Fruit fly (Drosophila melanogaster) whole organism, prepupa: ENCODE data around the gene CG13896.
A peak's percentile ranks its signal among the peaks of the same experiment; 100 is the strongest.

Source experiments
- Blimp-1 ChIP-seq: fragments of 200-800 bp; sonication (Bioruptor generic); optimal IDR thresholded peaks from 3 replicates; lab custom pipeline; 2017; ENCODE audit warnings: missing biosample characterization, missing genetic modification characterization, mild to moderate bottlenecking, moderate library complexity, missing genetic modification reagents
- CG10631 ChIP-seq: fragments of 200-800 bp; sonication (Bioruptor generic); optimal IDR thresholded peaks from 2 replicates; lab custom pipeline; 2016; ENCODE audit warnings: missing biosample characterization, missing genetic modification characterization
- CG11294 ChIP-seq: fragments of 200-800 bp; sonication (Bioruptor generic); IDR thresholded peaks from 2 replicates; pipeline ENCODE4 v1.3.6; 2022; ENCODE audit warnings: missing biosample characterization, missing genetic modification characterization
- CG11762 ChIP-seq: fragments of 200-800 bp; sonication (Bioruptor generic); optimal IDR thresholded peaks from 3 replicates; lab custom pipeline; 2016; ENCODE audit warnings: missing biosample characterization, missing genetic modification characterization; ENCODE audit not compliant: insufficient read depth
- CG15336 ChIP-seq: fragments of 200-800 bp; sonication (Bioruptor generic); IDR thresholded peaks from 2 replicates; pipeline ENCODE4 v1.3.6; 2022; ENCODE audit warnings: missing biosample characterization, missing genetic modification characterization
- CG1621 ChIP-seq: fragments of 200-800 bp; sonication (Bioruptor generic); optimal IDR thresholded peaks from 3 replicates; lab custom pipeline; 2018; ENCODE audit warnings: missing biosample characterization, mild to moderate bottlenecking, missing genetic modification characterization
- CG16779 ChIP-seq: fragments of 200-800 bp; sonication (Bioruptor generic); optimal IDR thresholded peaks from 3 replicates; lab custom pipeline; 2017; ENCODE audit warnings: missing biosample characterization, mild to moderate bottlenecking, missing genetic modification characterization
- CG3032 ChIP-seq: fragments of 200-800 bp; optimal IDR thresholded peaks from 2 replicates; lab custom pipeline; 2019; ENCODE audit warnings: missing biosample characterization, mild to moderate bottlenecking, missing genetic modification characterization, moderate library complexity
- CG31627 ChIP-seq: fragments of 200-800 bp; sonication (Bioruptor generic); optimal IDR thresholded peaks from 3 replicates; lab custom pipeline; 2016; ENCODE audit warnings: missing biosample characterization, missing genetic modification characterization
- CG32006 ChIP-seq: fragments of 200-800 bp; sonication (Bioruptor generic); optimal IDR thresholded peaks from 3 replicates; lab custom pipeline; 2017; ENCODE audit warnings: missing biosample characterization, mild to moderate bottlenecking, missing genetic modification characterization
- CG34406 ChIP-seq: fragments of 200-800 bp; sonication (Bioruptor generic); optimal IDR thresholded peaks from 3 replicates; lab custom pipeline; 2016; ENCODE audit warnings: missing biosample characterization, missing genetic modification characterization
- CG3919 ChIP-seq: fragments of 200-800 bp; sonication (Bioruptor generic); optimal IDR thresholded peaks from 3 replicates; lab custom pipeline; 2016; ENCODE audit warnings: missing biosample characterization, missing genetic modification characterization
- CG4318 ChIP-seq: fragments of 200-800 bp; sonication (Bioruptor generic); optimal IDR thresholded peaks from 3 replicates; lab custom pipeline; 2017; ENCODE audit warnings: missing biosample characterization, mild to moderate bottlenecking, missing genetic modification characterization
- CG6163 ChIP-seq: fragments of 200-800 bp; sonication (Bioruptor generic); IDR thresholded peaks from 3 replicates; pipeline ENCODE4 v1.3.6; 2022; ENCODE audit warnings: missing biosample characterization, missing genetic modification characterization
- CG6276 ChIP-seq: fragments of 200-800 bp; sonication (Bioruptor generic); optimal IDR thresholded peaks from 2 replicates; lab custom pipeline; 2017; ENCODE audit warnings: missing biosample characterization, mild to moderate bottlenecking, missing genetic modification characterization
- CG6792 ChIP-seq: fragments of 200-800 bp; sonication (Bioruptor generic); optimal IDR thresholded peaks from 3 replicates; lab custom pipeline; 2016; ENCODE audit warnings: missing biosample characterization, missing genetic modification characterization
- CG6808 ChIP-seq: fragments of 200-800 bp; sonication (Bioruptor generic); optimal IDR thresholded peaks from 3 replicates; lab custom pipeline; 2017; ENCODE audit warnings: missing biosample characterization, missing genetic modification characterization, mild to moderate bottlenecking, moderate library complexity, missing genetic modification reagents
- CG6854 ChIP-seq: fragments of 200-800 bp; sonication (Bioruptor generic); optimal IDR thresholded peaks from 2 replicates; lab custom pipeline; 2017; ENCODE audit warnings: missing biosample characterization, mild to moderate bottlenecking, missing genetic modification characterization
- CG7368 ChIP-seq: fragments of 200-800 bp; sonication (Bioruptor generic); optimal IDR thresholded peaks from 3 replicates; lab custom pipeline; 2016; ENCODE audit warnings: missing biosample characterization, missing genetic modification characterization
- CG8119 ChIP-seq: fragments of 200-800 bp; sonication (Bioruptor generic); IDR thresholded peaks from 3 replicates; pipeline ENCODE4 v1.3.6; 2022; ENCODE audit warnings: missing biosample characterization, missing genetic modification characterization
- CG8319 ChIP-seq: fragments of 200-800 bp; sonication (Bioruptor generic); optimal IDR thresholded peaks from 3 replicates; lab custom pipeline; 2016; ENCODE audit warnings: missing biosample characterization, missing genetic modification characterization
- CG9139 ChIP-seq: fragments of 200-800 bp; sonication (Bioruptor generic); optimal IDR thresholded peaks from 3 replicates; lab custom pipeline; 2017; ENCODE audit warnings: missing biosample characterization, mild to moderate bottlenecking, missing genetic modification characterization
- Eip75B ChIP-seq: fragments of 200-800 bp; sonication (Bioruptor generic); optimal IDR thresholded peaks from 3 replicates; lab custom pipeline; 2016; ENCODE audit warnings: missing biosample characterization, missing genetic modification characterization
- Eip93F ChIP-seq: fragments of 200-800 bp; sonication (Bioruptor generic); optimal IDR thresholded peaks from 2 replicates; lab custom pipeline; 2016; ENCODE audit warnings: missing biosample characterization, mild to moderate bottlenecking, missing genetic modification characterization
- Ets21C ChIP-seq: fragments of 200-800 bp; sonication (Bioruptor generic); optimal IDR thresholded peaks from 3 replicates; lab custom pipeline; 2016; ENCODE audit warnings: missing biosample characterization, missing genetic modification characterization
- Ets96B ChIP-seq: fragments of 200-800 bp; optimal IDR thresholded peaks from 2 replicates; lab custom pipeline; 2019; ENCODE audit warnings: missing biosample characterization, mild to moderate bottlenecking, missing genetic modification characterization, moderate library complexity
- Gug ChIP-seq: fragments of 200-800 bp; sonication (Bioruptor generic); IDR thresholded peaks from 2 replicates; pipeline ENCODE4 v1.3.6; 2022; ENCODE audit warnings: missing biosample characterization, missing genetic modification characterization
- Hr39 ChIP-seq: fragments of 200-800 bp; sonication (Bioruptor generic); optimal IDR thresholded peaks from 2 replicates; lab custom pipeline; 2016; ENCODE audit warnings: missing biosample characterization, missing genetic modification characterization
- Hr4 ChIP-seq: fragments of 200-800 bp; sonication (Bioruptor generic); optimal IDR thresholded peaks from 3 replicates; lab custom pipeline; 2016; ENCODE audit warnings: missing biosample characterization, missing genetic modification characterization
- Lpt ChIP-seq: fragments of 200-800 bp; sonication (Bioruptor generic); optimal IDR thresholded peaks from 3 replicates; lab custom pipeline; 2016; ENCODE audit warnings: missing biosample characterization, missing genetic modification characterization
- Met ChIP-seq: fragments of 200-800 bp; sonication (Bioruptor generic); optimal IDR thresholded peaks from 3 replicates; lab custom pipeline; 2016; ENCODE audit warnings: missing biosample characterization, missing genetic modification characterization
- Smox ChIP-seq: fragments of 200-800 bp; sonication (Bioruptor generic); optimal IDR thresholded peaks from 3 replicates; lab custom pipeline; 2016; ENCODE audit warnings: missing biosample characterization, missing genetic modification characterization
- Sox102F ChIP-seq: fragments of 200-800 bp; sonication (Bioruptor generic); optimal IDR thresholded peaks from 2 replicates; lab custom pipeline; 2016; ENCODE audit warnings: missing biosample characterization, mild to moderate bottlenecking, missing genetic modification characterization
- Sox14 ChIP-seq: fragments of 200-800 bp; sonication (Bioruptor generic); optimal IDR thresholded peaks from 3 replicates; lab custom pipeline; 2016; ENCODE audit warnings: missing biosample characterization, missing genetic modification characterization
- Sox15 ChIP-seq: fragments of 200-800 bp; sonication (Bioruptor generic); optimal IDR thresholded peaks from 3 replicates; lab custom pipeline; 2016; ENCODE audit warnings: missing biosample characterization, missing genetic modification characterization
- achi ChIP-seq: fragments of 200-800 bp; sonication (Bioruptor generic); optimal IDR thresholded peaks from 3 replicates; lab custom pipeline; 2016; ENCODE audit warnings: missing biosample characterization, missing genetic modification characterization
- acj6 ChIP-seq: fragments of 200-800 bp; sonication (Bioruptor generic); optimal IDR thresholded peaks from 3 replicates; lab custom pipeline; 2016; ENCODE audit warnings: missing biosample characterization, missing genetic modification characterization
- dac ChIP-seq: fragments of 200-800 bp; sonication (Bioruptor generic); optimal IDR thresholded peaks from 2 replicates; lab custom pipeline; 2017; ENCODE audit warnings: missing biosample characterization, mild to moderate bottlenecking, missing genetic modification characterization
- dsx ChIP-seq: fragments of 200-800 bp; optimal IDR thresholded peaks from 3 replicates; lab custom pipeline; 2019; ENCODE audit warnings: missing biosample characterization, mild to moderate bottlenecking, missing genetic modification characterization, moderate library complexity; ENCODE audit not compliant: poor library complexity, severe bottlenecking
- eg ChIP-seq: fragments of 200-800 bp; sonication (Bioruptor generic); IDR thresholded peaks from 3 replicates; pipeline ENCODE4 v1.3.6; 2022; ENCODE audit warnings: missing biosample characterization, missing genetic modification characterization
- esn ChIP-seq: fragments of 200-800 bp; sonication (Bioruptor generic); optimal IDR thresholded peaks from 2 replicates; lab custom pipeline; 2016; ENCODE audit warnings: missing biosample characterization, mild to moderate bottlenecking, missing genetic modification characterization, moderate library complexity
- fd59A ChIP-seq: fragments of 200-800 bp; sonication (Bioruptor generic); optimal IDR thresholded peaks from 2 replicates; lab custom pipeline; 2017; ENCODE audit warnings: missing biosample characterization, mild to moderate bottlenecking, missing genetic modification characterization, missing genetic modification reagents
- fd85E ChIP-seq: fragments of 200-800 bp; sonication (Bioruptor generic); optimal IDR thresholded peaks from 3 replicates; lab custom pipeline; 2016; ENCODE audit warnings: missing biosample characterization, missing genetic modification characterization
- fkh ChIP-seq: fragments of 200-800 bp; sonication (Bioruptor generic); optimal IDR thresholded peaks from 3 replicates; lab custom pipeline; 2017; ENCODE audit warnings: missing biosample characterization, mild to moderate bottlenecking, missing genetic modification characterization, moderate library complexity
- lz ChIP-seq: fragments of 200-800 bp; sonication (Bioruptor generic); optimal IDR thresholded peaks from 3 replicates; lab custom pipeline; 2016; ENCODE audit warnings: missing biosample characterization, missing genetic modification characterization
- net ChIP-seq: fragments of 200-800 bp; sonication (Bioruptor generic); optimal IDR thresholded peaks from 3 replicates; lab custom pipeline; 2016; ENCODE audit warnings: missing biosample characterization, missing genetic modification characterization
- pdm3 ChIP-seq: fragments of 200-800 bp; sonication (Bioruptor generic); optimal IDR thresholded peaks from 3 replicates; lab custom pipeline; 2016; ENCODE audit warnings: missing biosample characterization, missing genetic modification characterization
- spab ChIP-seq: fragments of 200-800 bp; sonication (Bioruptor generic); optimal IDR thresholded peaks from 2 replicates; lab custom pipeline; 2017; ENCODE audit warnings: missing biosample characterization, mild to moderate bottlenecking, missing genetic modification characterization, missing genetic modification reagents
- ss ChIP-seq, 2 experiments: fragments of 200-800 bp; sonication (Bioruptor generic); optimal IDR thresholded peaks; 2 replicates in 1 of 2; 3 replicates in 1 of 2; lab custom pipeline; 2017 to 2018; ENCODE audit warnings: mild to moderate bottlenecking in 2 of 2, missing biosample characterization in 2 of 2, missing genetic modification characterization in 2 of 2, moderate library complexity in 1 of 2
- topi ChIP-seq: fragments of 200-800 bp; sonication (Bioruptor generic); optimal IDR thresholded peaks from 3 replicates; lab custom pipeline; 2016; ENCODE audit warnings: missing biosample characterization, missing genetic modification characterization
- vri ChIP-seq: fragments of 200-800 bp; sonication (Bioruptor generic); optimal IDR thresholded peaks from 3 replicates; lab custom pipeline; 2016; ENCODE audit warnings: missing biosample characterization, mild to moderate bottlenecking, missing genetic modification characterization

Gene CG13896

DNA sequence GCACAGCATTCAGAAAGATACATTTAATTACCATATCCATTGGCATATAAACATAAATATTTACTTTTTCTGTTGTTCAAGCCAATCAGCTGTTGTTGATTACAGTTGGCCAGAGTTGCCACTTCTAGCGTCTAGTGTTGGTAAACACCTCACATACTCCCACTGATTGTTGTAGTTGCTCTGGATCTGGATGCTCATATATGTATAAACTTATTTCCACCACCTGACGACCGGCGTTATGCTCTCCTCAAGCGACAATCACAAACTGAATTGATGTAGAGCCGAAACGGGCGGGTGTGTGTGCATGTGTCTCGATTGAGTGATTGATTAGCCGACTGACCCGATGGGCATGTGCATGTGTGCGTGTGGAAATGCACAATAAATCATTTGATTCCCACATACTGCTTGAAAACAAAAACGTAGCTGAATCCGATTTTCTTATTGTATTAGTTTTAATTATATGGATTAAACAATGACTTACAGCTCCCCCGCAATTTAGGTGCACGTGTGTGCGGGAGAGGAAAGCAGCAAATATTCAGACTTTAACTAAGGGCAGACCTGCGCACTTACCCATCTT, 29.8 kb downstream of the CG13896 start:
- TF ChIP-seq dsx (GFP tag; lab: Kevin White, UChicago) (peak; percentile 12), Gug (GFP tag; lab: Robert Waterston, UW) (no peak), Lpt (GFP tag; lab: Kevin White, UChicago) (peak; percentile 7), CG3919 (GFP tag; lab: Kevin White, UChicago) (peak; percentile 64), CG31627 (GFP tag; lab: Kevin White, UChicago) (peak; percentile 32), CG6854 (peak; percentile 23), CG3032 (tag; lab: Kevin White, UChicago) (no peak), Smox (GFP tag; lab: Kevin White, UChicago) (peak; percentile 34), dac (GFP tag; lab: Kevin White, UChicago) (no peak), CG6808 (GFP tag; lab: Kevin White, UChicago) (no peak), Eip75B (GFP tag; lab: Kevin White, UChicago) (peak; percentile 55), CG32006 (no peak), topi (GFP tag; lab: Kevin White, UChicago) (peak; percentile 42), vri (GFP tag; lab: Kevin White, UChicago) (no peak), achi (GFP tag; lab: Kevin White, UChicago) (peak; percentile 36), CG6792 (GFP tag; lab: Kevin White, UChicago) (peak; percentile 39), CG10631 (GFP tag; lab: Kevin White, UChicago) (no peak), Ets21C (GFP tag; lab: Kevin White, UChicago) (peak; percentile 1), eg (GFP tag; lab: Robert Waterston, UW) (peak; percentile 14; the same call in 1 of the 3 replicates), CG9139 (no peak), Hr39 (GFP tag; lab: Kevin White, UChicago) (no peak), CG4318 (GFP tag; lab: Kevin White, UChicago) (no peak), CG6163 (GFP tag; lab: Robert Waterston, UW) (no peak), CG7368 (peak; percentile 15), CG34406 (GFP tag; lab: Kevin White, UChicago) (no peak), CG15336 (GFP tag; lab: Robert Waterston, UW) (peak; percentile 21; the same call in 1 of the 2 replicates), ss (GFP tag; optimal IDR thresholded peaks at IDR 0.05; lab: Kevin White, UChicago) (peak; percentile 6 to 42), net (GFP tag; lab: Kevin White, UChicago) (peak; percentile 43), CG11762 (GFP tag; lab: Kevin White, UChicago) (no peak), Eip93F (GFP tag; lab: Kevin White, UChicago) (no peak), Met (GFP tag; lab: Kevin White, UChicago) (peak; percentile 42), lz (peak; percentile 33), Ets96B (tag; lab: Kevin White, UChicago) (no peak), CG16779 (tag; lab: Kevin White, UChicago) (no peak), Sox15 (GFP tag; lab: Kevin White, UChicago) (no peak), Sox102F (GFP tag; lab: Kevin White, UChicago) (peak; percentile 57), CG11294 (GFP tag; lab: Robert Waterston, UW) (no peak), fd59A (GFP tag; lab: Kevin White, UChicago) (no peak), CG6276 (GFP tag; lab: Kevin White, UChicago) (no peak), Hr4 (no peak), CG8319 (GFP tag; lab: Kevin White, UChicago) (peak; percentile 13), Blimp-1 (no peak), Sox14 (GFP tag; lab: Kevin White, UChicago) (peak; percentile 55), pdm3 (peak; percentile 28), spab (GFP tag; lab: Kevin White, UChicago) (no peak), CG1621 (tag; lab: Kevin White, UChicago) (peak; percentile 29), fkh (GFP tag; lab: Kevin White, UChicago) (peak; percentile 97), esn (GFP tag; lab: Kevin White, UChicago) (peak; percentile 64), CG8119 (0 out of 3 replicates have a peak, but pooled peaks have one; percentile 18), acj6 (GFP tag; lab: Kevin White, UChicago) (no peak), fd85E (GFP tag; lab: Kevin White, UChicago) (no peak)
